Worm (Caenorhabditis elegans) whole organism, L4 larva: ENCODE measurements around the gene hat-1.

ENCODE experiments used
- F26F4.8 ChIP-seq: fragments of 200-800 bp; sonication (Bioruptor generic); conservative IDR thresholded peaks from 2 replicates; pipeline ENCODE4 v1.3.6; 2022; ENCODE audit warnings: missing genetic modification characterization, missing compliant biosample characterization
- F49E8.2 ChIP-seq: sonication (generic microtip); optimal IDR thresholded peaks from 2 replicates; lab custom pipeline; 2016; ENCODE audit warnings: missing compliant biosample characterization, mild to moderate bottlenecking, missing genetic modification characterization, borderline replicate concordance
- R02D3.7 ChIP-seq: fragments of 150-350 bp; sonication (generic microtip); optimal IDR thresholded peaks from 3 replicates; lab custom pipeline; 2014; ENCODE audit warnings: missing biosample characterization, missing genetic modification characterization
- Y48G9A.11 ChIP-seq: fragments of 200-800 bp; sonication (Bioruptor generic); IDR thresholded peaks from 2 replicates; pipeline ENCODE4 v1.3.6; 2022; ENCODE audit warnings: missing genetic modification reagents, missing genetic modification characterization, missing compliant biosample characterization
- Y75B8A.6 ChIP-seq: fragments of 200-800 bp; sonication (Bioruptor generic); IDR thresholded peaks from 2 replicates; pipeline ENCODE4 v1.3.6; 2022; ENCODE audit warnings: missing genetic modification reagents, missing genetic modification characterization, missing compliant biosample characterization
- aha-1 ChIP-seq: fragments of 150-350 bp; peaks from one replicate; lab custom pipeline; 2014; ENCODE audit warnings: missing biosample characterization, missing genetic modification characterization
- aly-2 ChIP-seq: sonication (generic microtip); optimal IDR thresholded peaks from 2 replicates; lab custom pipeline; 2018; ENCODE audit warnings: missing biosample characterization, missing genetic modification characterization
- ceh-82 ChIP-seq: sonication (generic microtip); optimal IDR thresholded peaks from 2 replicates; lab custom pipeline; 2017; ENCODE audit warnings: missing biosample characterization, missing genetic modification characterization
- ces-1 ChIP-seq: fragments of 150-350 bp; sonication (generic microtip); optimal IDR thresholded peaks from 4 replicates; lab custom pipeline; 2014; ENCODE audit warnings: missing biosample characterization, missing genetic modification reagents, missing genetic modification characterization
- daf-16 ChIP-seq, 3 experiments: sonication (generic microtip); optimal IDR thresholded peaks; 2 replicates each; lab custom pipeline; 2016 to 2017; ENCODE audit warnings: missing genetic modification characterization in 3 of 3, missing genetic modification reagents in 3 of 3, mild to moderate bottlenecking in 2 of 3, missing compliant biosample characterization in 2 of 3, missing biosample characterization in 1 of 3, moderate library complexity in 1 of 3
- dmd-6 ChIP-seq: fragments of 200-800 bp; sonication (Bioruptor generic); IDR thresholded peaks from 2 replicates; pipeline ENCODE4 v1.3.6; 2022; ENCODE audit warnings: missing genetic modification reagents, missing genetic modification characterization, missing compliant biosample characterization
- dmd-8 ChIP-seq: fragments of 200-800 bp; sonication (Bioruptor generic); IDR thresholded peaks from 2 replicates; pipeline ENCODE4 v1.3.6; 2022; ENCODE audit warnings: missing genetic modification characterization, missing compliant biosample characterization
- duxl-1 ChIP-seq: sonication (generic microtip); optimal IDR thresholded peaks from 2 replicates; lab custom pipeline; 2016; ENCODE audit warnings: mild to moderate bottlenecking, missing genetic modification characterization, moderate library complexity, missing compliant biosample characterization; ENCODE audit not compliant: poor library complexity
- dve-1 ChIP-seq: sonication (generic microtip); optimal IDR thresholded peaks from 2 replicates; lab custom pipeline; 2017; ENCODE audit warnings: antibody characterized with exemption, mild to moderate bottlenecking, missing genetic modification characterization, missing compliant biosample characterization; ENCODE audit not compliant: insufficient read depth
- egl-27 ChIP-seq: sonication (generic microtip); optimal IDR thresholded peaks from 3 replicates; lab custom pipeline; 2017; ENCODE audit warnings: missing biosample characterization, missing genetic modification reagents, missing genetic modification characterization
- fkh-10 ChIP-seq: fragments of 150-350 bp; optimal IDR thresholded peaks from 2 replicates; lab custom pipeline; 2014; ENCODE audit warnings: missing biosample characterization, missing genetic modification reagents, missing genetic modification characterization
- hif-1 ChIP-seq, 2 experiments: sonication (generic microtip); optimal IDR thresholded peaks; 2 replicates each; lab custom pipeline; 2016 to 2017; ENCODE audit warnings: missing compliant biosample characterization in 2 of 2, missing genetic modification characterization in 2 of 2, missing genetic modification reagents in 2 of 2, missing genotype in 2 of 2, mild to moderate bottlenecking in 1 of 2
- hlh-11 ChIP-seq: fragments of 200-800 bp; sonication (Bioruptor generic); optimal IDR thresholded peaks from 2 replicates; lab custom pipeline; 2018; ENCODE audit warnings: mild to moderate bottlenecking, missing genetic modification characterization, missing compliant biosample characterization
- jun-1 ChIP-seq: fragments of 150-350 bp; optimal IDR thresholded peaks from 2 replicates; lab custom pipeline; 2014; ENCODE audit warnings: missing biosample characterization, missing genetic modification reagents, missing genetic modification characterization
- lin-39 ChIP-seq: fragments of 150-350 bp; optimal IDR thresholded peaks from 2 replicates; lab custom pipeline; 2014; ENCODE audit warnings: missing biosample characterization, missing genetic modification reagents, missing genetic modification characterization
- madf-9 ChIP-seq: fragments of 200-800 bp; sonication (Bioruptor generic); conservative IDR thresholded peaks from 2 replicates; pipeline ENCODE4 v1.3.6; 2022; ENCODE audit warnings: missing genetic modification reagents, missing genetic modification characterization, missing compliant biosample characterization
- mdt-29 ChIP-seq: fragments of 200-800 bp; sonication (Bioruptor generic); IDR thresholded peaks from 2 replicates; pipeline ENCODE4 v1.3.6; 2022; ENCODE audit warnings: missing genetic modification reagents, missing genetic modification characterization, missing compliant biosample characterization
- nhr-237 ChIP-seq: sonication (generic microtip); optimal IDR thresholded peaks from 2 replicates; lab custom pipeline; 2017; ENCODE audit warnings: missing biosample characterization, missing genetic modification characterization
- nhr-28 ChIP-seq: fragments of 150-350 bp; optimal IDR thresholded peaks from 2 replicates; lab custom pipeline; 2014; ENCODE audit warnings: missing biosample characterization, missing genetic modification characterization
- nhr-48 ChIP-seq: sonication (generic microtip); optimal IDR thresholded peaks from 2 replicates; lab custom pipeline; 2016; ENCODE audit warnings: mild to moderate bottlenecking, missing genetic modification characterization, missing compliant biosample characterization
- nhr-77 ChIP-seq: fragments of 150-350 bp; optimal IDR thresholded peaks from 2 replicates; lab custom pipeline; 2014; ENCODE audit warnings: missing biosample characterization, missing genetic modification characterization
- pqm-1 ChIP-seq: sonication (generic microtip); optimal IDR thresholded peaks from 2 replicates; lab custom pipeline; 2017; ENCODE audit warnings: missing biosample characterization, missing genetic modification characterization
- sdz-12 ChIP-seq: fragments of 200-800 bp; sonication (Bioruptor generic); optimal IDR thresholded peaks from 2 replicates; lab custom pipeline; 2018; ENCODE audit warnings: mild to moderate bottlenecking, missing genetic modification characterization, missing compliant biosample characterization
- snpc-1.2 ChIP-seq: fragments of 200-800 bp; sonication (Bioruptor generic); IDR thresholded peaks from 2 replicates; pipeline ENCODE4 v1.3.6; 2022; ENCODE audit warnings: missing genetic modification reagents, missing genetic modification characterization, missing compliant biosample characterization
- spr-1 ChIP-seq: sonication (generic microtip); optimal IDR thresholded peaks from 2 replicates; lab custom pipeline; 2016; ENCODE audit warnings: mild to moderate bottlenecking, missing genetic modification characterization, missing compliant biosample characterization
- spr-3 ChIP-seq: fragments of 200-800 bp; sonication (Bioruptor generic); optimal IDR thresholded peaks from 2 replicates; lab custom pipeline; 2018; ENCODE audit warnings: mild to moderate bottlenecking, missing genetic modification characterization, missing compliant biosample characterization
- unc-62 ChIP-seq, 3 experiments: fragments of 150-350 bp in 1 of 3; sonication (generic microtip); optimal IDR thresholded peaks in 2 of 3; peaks in 1 of 3; 1 replicate in 1 of 3; 2 replicates in 2 of 3; lab custom pipeline; 2014 to 2017; ENCODE audit warnings: missing biosample characterization in 3 of 3, missing genetic modification characterization in 3 of 3, missing genetic modification reagents in 3 of 3, missing genotype in 1 of 3
- vab-7 ChIP-seq: fragments of 200-800 bp; sonication (Bioruptor generic); IDR thresholded peaks from 2 replicates; pipeline ENCODE4 v1.3.6; 2022; ENCODE audit warnings: missing genetic modification reagents, missing genetic modification characterization, missing compliant biosample characterization
- zfp-3 ChIP-seq: fragments of 200-800 bp; sonication (Bioruptor generic); conservative IDR thresholded peaks from 2 replicates; pipeline ENCODE4 v1.3.6; 2022; ENCODE audit warnings: missing genetic modification reagents, missing genetic modification characterization, missing compliant biosample characterization

Gene hat-1

ce11 chrIII:10378899-10379298, 28.1 kb downstream of the hat-1 start:
- TF ChIP-seq pqm-1 (tag; lab: Kevin White, UChicago), result peak; percentile 73
- TF ChIP-seq vab-7 (GFP tag; lab: Robert Waterston, UW), result no peak
- peak; percentile 69 for TF ChIP-seq nhr-28 (tag; lab: Kevin White, UChicago)
- no peak for TF ChIP-seq spr-1 (tag; lab: Kevin White, UChicago)
- TF ChIP-seq daf-16 (GFP tag; optimal IDR thresholded peaks at IDR 0.05; lab: Kevin White, UChicago), result no peak
- TF ChIP-seq daf-16 (tag; optimal IDR thresholded peaks at IDR 0.05; lab: Kevin White, UChicago), result peak; percentile 75
- peak; percentile 35 for TF ChIP-seq dve-1 (tag; lab: Kevin White, UChicago)
- TF ChIP-seq hlh-11 (tag; lab: Kevin White, UChicago), result peak; percentile 35
- peak in 1 of 2 experiments; percentile 25 for TF ChIP-seq hif-1 (tag; optimal IDR thresholded peaks at IDR 0.05; lab: Kevin White, UChicago)
- TF ChIP-seq dmd-6 (GFP tag; lab: Robert Waterston, UW), result peak; percentile 49
- no peak for TF ChIP-seq madf-9 (GFP tag; lab: Robert Waterston, UW)
- no peak for TF ChIP-seq jun-1 (tag; lab: Kevin White, UChicago)
- TF ChIP-seq Y75B8A.6 (GFP tag; lab: Robert Waterston, UW), result no peak
- no peak for TF ChIP-seq ces-1 (GFP tag; lab: Kevin White, UChicago)
- no peak for TF ChIP-seq zfp-3
- no peak for TF ChIP-seq F26F4.8

- TF ChIP-seq pqm-1 (tag; lab: Kevin White, UChicago), result peak; percentile 82
- TF ChIP-seq Y48G9A.11 (GFP tag; lab: Robert Waterston, UW), result no peak
- TF ChIP-seq dmd-6 (GFP tag; lab: Robert Waterston, UW), result peak; percentile 20; the same call in 1 of the 2 replicates
- no peak for TF ChIP-seq dmd-8 (GFP tag; lab: Robert Waterston, UW)
- TF ChIP-seq R02D3.7, result no peak
- no peak for TF ChIP-seq daf-16 (GFP tag; optimal IDR thresholded peaks at IDR 0.05; lab: Kevin White, UChicago)
- TF ChIP-seq daf-16 (tag; optimal IDR thresholded peaks at IDR 0.05; lab: Kevin White, UChicago), result peak; percentile 54
- no peak for TF ChIP-seq nhr-48 (tag; lab: Kevin White, UChicago)
- no peak for TF ChIP-seq duxl-1 (tag; lab: Kevin White, UChicago)
- TF ChIP-seq nhr-28 (tag; lab: Kevin White, UChicago), result peak; percentile 44
- peak; percentile 46 for TF ChIP-seq dve-1 (tag; lab: Kevin White, UChicago)
- no peak for TF ChIP-seq madf-9 (GFP tag; lab: Robert Waterston, UW)
- TF ChIP-seq spr-3, result no peak
- no peak for TF ChIP-seq ceh-82 (tag; lab: Kevin White, UChicago)
- TF ChIP-seq sdz-12 (GFP tag; lab: Kevin White, UChicago), result no peak
- TF ChIP-seq hlh-11 (tag; lab: Kevin White, UChicago), result peak; percentile 45
- no peak for TF ChIP-seq lin-39 (tag; lab: Kevin White, UChicago)
- no peak for TF ChIP-seq aly-2 (tag; lab: Kevin White, UChicago)
- TF ChIP-seq fkh-10 (GFP tag; lab: Kevin White, UChicago), result no peak
Observed at ce11 chrIII:10376041-10376440, 31.0 kb downstream of the hat-1 start.

ce11 chrIII:10373845-10374244, 33.2 kb downstream of the hat-1 start:
- TF ChIP-seq nhr-237, result no peak
- TF ChIP-seq unc-62 (GFP tag; optimal IDR thresholded peaks at IDR 0.05 in 1 of 2; lab: Kevin White, UChicago), result peak in 1 of 2 experiments; percentile 95
- no peak for TF ChIP-seq unc-62 (tag; optimal IDR thresholded peaks at IDR 0.05; lab: Kevin White, UChicago)
- TF ChIP-seq F49E8.2 (tag; lab: Kevin White, UChicago), result no peak
- no peak for TF ChIP-seq mdt-29 (GFP tag; lab: Robert Waterston, UW)
- no peak for TF ChIP-seq nhr-77 (tag; lab: Kevin White, UChicago)
- TF ChIP-seq nhr-28 (tag; lab: Kevin White, UChicago), result no peak
- TF ChIP-seq egl-27 (tag; lab: Kevin White, UChicago), result no peak
- peak; percentile 22 for TF ChIP-seq aha-1 (tag; lab: Kevin White, UChicago)
- no peak for TF ChIP-seq snpc-1.2 (GFP tag; lab: Robert Waterston, UW)
